Worm (Caenorhabditis elegans) whole organism, L2 larva: Measurements from ENCODE around the gene Y43F8B.17.

Source experiments
- C34F6.9 ChIP-seq: fragments of 150-350 bp; optimal IDR thresholded peaks from 2 replicates; lab custom pipeline; 2014; ENCODE audit warnings: missing biosample characterization, missing genetic modification characterization
- aly-2 ChIP-seq: fragments of 150-350 bp; optimal IDR thresholded peaks from 2 replicates; lab custom pipeline; 2014; ENCODE audit warnings: missing biosample characterization, missing genetic modification characterization
- blmp-1 ChIP-seq: sonication (generic microtip); optimal IDR thresholded peaks from 2 replicates; lab custom pipeline; 2017; ENCODE audit warnings: missing genetic modification characterization, mild to moderate bottlenecking, missing compliant biosample characterization, antibody characterized with exemption, moderate library complexity; ENCODE audit not compliant: insufficient read depth
- egl-27 ChIP-seq: sonication (generic microtip); optimal IDR thresholded peaks from 3 replicates; lab custom pipeline; 2017; ENCODE audit warnings: missing biosample characterization, missing genetic modification reagents, missing genetic modification characterization
- elt-3 ChIP-seq: sonication (generic microtip); optimal IDR thresholded peaks from 2 replicates; lab custom pipeline; 2017; ENCODE audit warnings: missing biosample characterization, missing genetic modification characterization
- gmeb-1 ChIP-seq: fragments of 150-350 bp; optimal IDR thresholded peaks from 2 replicates; lab custom pipeline; 2014; ENCODE audit warnings: missing biosample characterization, missing genetic modification characterization
- lin-39 ChIP-seq: fragments of 150-350 bp; optimal IDR thresholded peaks from 2 replicates; lab custom pipeline; 2014; ENCODE audit warnings: missing biosample characterization, missing genetic modification reagents, missing genetic modification characterization
- mdl-1 ChIP-seq, 2 experiments: fragments of 150-350 bp in 1 of 2; sonication (generic microtip) in 1 of 2; optimal IDR thresholded peaks; 2 replicates each; lab custom pipeline; 2017; ENCODE audit warnings: missing biosample characterization in 2 of 2, missing genetic modification characterization in 2 of 2
- nhr-237 ChIP-seq: fragments of 150-350 bp; optimal IDR thresholded peaks from 2 replicates; lab custom pipeline; 2014; ENCODE audit warnings: missing biosample characterization, missing genetic modification characterization
- nhr-25 ChIP-seq: fragments of 150-350 bp; sonication (generic microtip); optimal IDR thresholded peaks from 3 replicates; lab custom pipeline; 2014; ENCODE audit warnings: missing biosample characterization, missing genetic modification characterization
- sem-4 ChIP-seq: fragments of 150-350 bp; optimal IDR thresholded peaks from 2 replicates; lab custom pipeline; 2014; ENCODE audit warnings: missing biosample characterization, missing genetic modification reagents, missing genetic modification characterization
- unc-62 ChIP-seq: fragments of 150-350 bp; optimal IDR thresholded peaks from 2 replicates; lab custom pipeline; 2014; ENCODE audit warnings: missing biosample characterization, missing genetic modification reagents, missing genetic modification characterization

- TF ChIP-seq blmp-1 = no peak
- no peak for TF ChIP-seq lin-39
- no peak for TF ChIP-seq mdl-1 (tag; optimal IDR thresholded peaks at IDR 0.05; lab: Kevin White, UChicago)
- no peak for TF ChIP-seq sem-4 (tag; lab: Kevin White, UChicago)
- TF ChIP-seq nhr-25 (tag; lab: Kevin White, UChicago) = no peak
- no peak for TF ChIP-seq elt-3 (tag; lab: Kevin White, UChicago)
- no peak for TF ChIP-seq gmeb-1 (tag; lab: Kevin White, UChicago)
- TF ChIP-seq unc-62 (GFP tag; lab: Kevin White, UChicago) = no peak
- TF ChIP-seq nhr-237 = no peak
- no peak for TF ChIP-seq aly-2 (tag; lab: Kevin White, UChicago)
- TF ChIP-seq C34F6.9 = no peak
- TF ChIP-seq egl-27 (tag; lab: Kevin White, UChicago) = no peak
These were observed 24.5 kb downstream of the Y43F8B.17 start for ce11 chrV:19509061-19509460.
